Fruit fly (Drosophila melanogaster): ENCODE results near the gene Blimp-1.
A peak's percentile ranks its signal among the peaks of the same experiment; 100 is the strongest.

The Blimp-1 gene

dm6 chr3L:5630608-5631080, at the start of gene Blimp-1:
TSS of gene Blimp-1 (plus strand) at chr3L:5630983.
- TF ChIP-seq CG8478 (optimal IDR thresholded peaks at IDR 0.05) = no peak
- no peak for TF ChIP-seq CTCF (optimal IDR thresholded peaks at IDR 0.05)

DNA sequence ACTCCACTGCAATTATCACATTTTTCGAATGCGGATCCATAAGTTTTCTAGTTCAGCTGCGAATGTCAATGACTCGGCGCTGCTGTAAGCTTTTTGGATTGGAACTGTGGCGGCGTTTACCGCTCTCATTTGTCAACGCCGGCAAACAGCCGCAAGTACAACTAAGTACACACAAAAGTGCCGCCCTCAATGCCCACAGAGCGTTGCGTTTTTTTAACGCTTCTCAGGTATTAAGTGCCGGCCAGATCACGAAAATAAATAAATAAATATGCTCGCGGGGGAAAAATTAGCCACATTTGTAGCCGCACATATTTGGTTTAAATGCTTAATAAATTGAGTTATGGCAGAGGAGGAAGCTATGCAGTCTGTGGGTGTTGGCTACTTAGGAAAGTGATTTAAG, 49.2 kb upstream of the Blimp-1 start:
- no peak for TF ChIP-seq CG8478 (optimal IDR thresholded peaks at IDR 0.05)

- peak in 1 of 2 experiments; percentile 56 for TF ChIP-seq CTCF (optimal IDR thresholded peaks at IDR 0.05)
- no peak for TF ChIP-seq CG8478 (optimal IDR thresholded peaks at IDR 0.05)
Observed at dm6 chr3L:5583295-5583707, 47.5 kb upstream of the Blimp-1 start.

DNA sequence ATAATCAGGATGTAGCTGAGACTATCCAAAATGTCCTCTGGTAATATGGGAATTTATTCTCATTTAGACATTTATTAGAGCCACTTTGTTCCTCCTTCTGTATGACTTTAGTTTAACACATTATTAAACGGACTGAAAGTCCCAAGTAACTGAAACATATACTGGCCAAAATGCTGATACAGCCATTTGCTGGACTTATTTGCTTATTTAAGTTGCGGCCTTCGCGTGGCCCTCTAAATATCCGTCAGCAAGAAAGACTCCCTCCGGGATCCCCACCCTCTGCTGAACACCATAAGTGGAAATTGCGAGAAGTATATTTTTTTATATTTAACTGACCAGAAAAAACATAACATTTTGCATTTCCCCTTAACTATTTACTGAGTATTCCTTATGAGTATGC, 38.3 kb upstream of the Blimp-1 start, which contains the start of gene spo:
Gene spo, minus strand, starts transcription at position 135 of the 400 bp plus-strand sequence.
- TF ChIP-seq CTCF (optimal IDR thresholded peaks at IDR 0.05) (no peak), CG8478 (optimal IDR thresholded peaks at IDR 0.05) (no peak)

dm6 chr3L:5594163-5594715, 36.5 kb upstream of the Blimp-1 start:
- TF ChIP-seq CTCF (optimal IDR thresholded peaks at IDR 0.05) (no peak), CG8478 (optimal IDR thresholded peaks at IDR 0.05) (no peak)

dm6 chr3L:5594853-5595593, 35.8 kb upstream of the Blimp-1 start, which contains the start of the genes Alp10 and Alp9:
TSS of gene Alp10 (minus strand) at chr3L:5595272.
TSS of gene Alp9 (plus strand) at chr3L:5595542.
- TF ChIP-seq CTCF (optimal IDR thresholded peaks at IDR 0.05) = no peak
- no peak for TF ChIP-seq CG8478 (optimal IDR thresholded peaks at IDR 0.05)

DNA sequence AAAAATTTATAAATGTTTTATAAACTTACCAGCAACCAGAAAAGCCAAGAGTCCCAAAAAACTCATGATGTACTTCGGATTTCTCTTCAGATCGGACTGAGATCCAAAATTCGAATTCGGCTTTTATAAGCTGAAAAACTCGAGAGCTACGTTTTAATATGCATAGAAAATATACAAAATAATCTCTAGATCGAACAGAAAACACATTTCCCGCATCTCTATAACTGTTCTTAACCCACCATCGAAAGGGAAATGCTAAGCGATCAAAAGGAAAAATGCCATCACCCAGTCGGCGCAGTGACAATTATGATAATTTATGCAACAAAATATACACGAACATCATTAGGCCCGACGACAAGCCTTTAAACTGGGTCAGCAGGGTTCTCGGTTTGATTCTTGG, 31.2 kb upstream of the Blimp-1 start, which contains the start of gene CG10591:
Gene CG10591, minus strand, starts transcription at position 101 of the 400 bp plus-strand sequence.
- TF ChIP-seq CTCF (optimal IDR thresholded peaks at IDR 0.05) (no peak), CG8478 (optimal IDR thresholded peaks at IDR 0.05) (no peak)

- peak in 1 of 2 experiments; percentile 9 for TF ChIP-seq CTCF (optimal IDR thresholded peaks at IDR 0.05)
- no peak for TF ChIP-seq CG8478 (optimal IDR thresholded peaks at IDR 0.05)
Observed at dm6 chr3L:5603860-5604415, 26.8 kb upstream of the Blimp-1 start, which contains the start of gene TM9SF3. TSS of gene TM9SF3 (minus strand) at chr3L:5603979.

DNA sequence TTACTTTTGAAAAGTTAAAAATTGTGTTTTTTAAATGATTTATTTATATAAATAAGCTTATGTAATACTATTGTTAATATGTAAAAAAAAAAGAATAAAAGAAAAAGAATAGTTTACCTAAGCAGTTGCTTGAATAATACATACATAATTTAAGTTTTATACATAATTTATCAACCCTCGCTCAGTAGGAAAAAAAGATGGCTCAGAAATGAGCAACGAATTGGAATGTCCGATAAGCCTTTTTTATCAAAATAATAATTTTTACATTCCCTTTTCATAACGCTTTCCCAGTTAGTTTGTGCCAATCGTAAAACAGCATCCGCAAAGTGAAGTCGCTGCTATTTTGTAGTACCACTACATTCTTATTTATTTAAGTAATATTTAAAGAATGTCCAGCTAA, 26.3 kb upstream of the Blimp-1 start, which contains the start of gene mthl2:
Gene mthl2, plus strand, starts transcription at position 301 of the 400 bp plus-strand sequence.
- no peak for TF ChIP-seq CTCF (optimal IDR thresholded peaks at IDR 0.05)
- no peak for TF ChIP-seq CG8478 (optimal IDR thresholded peaks at IDR 0.05)

- TF ChIP-seq CG8478 (optimal IDR thresholded peaks at IDR 0.05) (no peak), CTCF (optimal IDR thresholded peaks at IDR 0.05) (peak; percentile 83 to 91)
Observed at dm6 chr3L:5608128-5608527, 22.7 kb upstream of the Blimp-1 start, which contains the start of gene Eaf6. TSS of gene Eaf6 (minus strand) at chr3L:5608300.

dm6 chr3L:5608786-5609370, 21.9 kb upstream of the Blimp-1 start:
- TF ChIP-seq CTCF (optimal IDR thresholded peaks at IDR 0.05) (no peak), CG8478 (optimal IDR thresholded peaks at IDR 0.05) (no peak)

DNA sequence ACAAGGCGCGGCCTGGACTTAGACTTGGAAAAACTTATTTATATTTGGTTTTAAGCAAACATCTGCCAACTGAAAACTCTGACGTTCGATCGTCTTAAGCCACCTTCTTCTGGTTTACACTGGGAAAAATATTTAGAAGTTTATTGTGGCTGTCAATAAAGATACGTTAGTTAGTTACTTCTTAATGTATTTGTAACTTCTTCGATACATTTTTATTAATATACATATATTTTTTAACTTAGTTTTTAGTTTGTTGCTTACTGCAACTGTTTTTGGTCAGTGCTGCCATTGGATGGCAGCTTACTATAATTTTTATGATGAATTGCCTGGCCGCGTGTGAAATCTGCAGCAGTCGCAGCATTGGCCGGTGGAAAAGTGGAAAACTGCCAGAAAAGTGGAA, 21.3 kb upstream of the Blimp-1 start:
- TF ChIP-seq CG8478 (optimal IDR thresholded peaks at IDR 0.05) = no peak

DNA sequence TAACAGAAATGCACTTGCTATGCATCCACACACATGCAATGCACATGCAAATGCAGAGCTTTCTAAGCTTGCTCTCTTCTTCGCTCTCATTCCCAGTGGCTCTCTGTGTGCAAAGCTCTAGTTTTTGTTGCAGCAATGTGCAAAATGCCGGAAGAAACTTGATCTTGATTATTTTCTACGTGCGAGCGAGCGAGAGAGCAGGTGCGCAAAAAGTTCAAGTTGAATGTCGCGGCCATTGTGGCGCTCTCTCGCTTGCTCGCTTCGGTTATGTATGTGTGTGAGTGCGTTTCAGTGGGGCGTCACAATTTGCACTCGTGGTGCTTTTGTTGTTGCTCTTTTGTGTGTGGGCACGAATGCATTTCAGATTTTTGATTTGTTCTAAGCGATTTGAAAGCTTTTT, 20.2 kb upstream of the Blimp-1 start:
- TF ChIP-seq CG8478 (optimal IDR thresholded peaks at IDR 0.05) (no peak), CTCF (optimal IDR thresholded peaks at IDR 0.05) (no peak)

DNA sequence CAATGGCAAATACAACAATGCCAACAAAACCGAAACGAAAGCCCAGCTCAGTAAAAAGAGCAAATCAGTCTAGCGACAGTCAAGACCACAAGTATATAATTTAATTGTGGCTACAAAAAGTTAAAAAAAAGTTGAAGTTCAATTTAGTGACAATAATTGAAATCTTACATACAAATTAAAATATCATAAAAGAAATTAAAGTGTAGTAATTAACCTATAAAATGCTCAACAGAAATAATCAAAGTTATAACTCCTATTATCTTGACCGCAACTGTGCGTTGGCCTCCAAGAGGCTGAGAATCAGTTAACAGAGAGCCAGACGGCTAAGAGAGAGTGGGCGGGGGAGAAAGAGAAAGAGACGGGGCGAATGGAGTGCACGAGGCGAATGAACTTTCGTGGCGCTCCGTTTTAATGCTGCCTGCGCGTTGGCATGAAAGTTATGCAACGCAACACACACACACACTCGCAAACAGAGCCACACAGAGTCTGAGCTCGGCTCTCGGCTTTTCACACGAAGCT, 19.0 kb upstream of the Blimp-1 start:
- TF ChIP-seq CG8478 (optimal IDR thresholded peaks at IDR 0.05) = no peak
- TF ChIP-seq CTCF (optimal IDR thresholded peaks at IDR 0.05) = no peak

DNA sequence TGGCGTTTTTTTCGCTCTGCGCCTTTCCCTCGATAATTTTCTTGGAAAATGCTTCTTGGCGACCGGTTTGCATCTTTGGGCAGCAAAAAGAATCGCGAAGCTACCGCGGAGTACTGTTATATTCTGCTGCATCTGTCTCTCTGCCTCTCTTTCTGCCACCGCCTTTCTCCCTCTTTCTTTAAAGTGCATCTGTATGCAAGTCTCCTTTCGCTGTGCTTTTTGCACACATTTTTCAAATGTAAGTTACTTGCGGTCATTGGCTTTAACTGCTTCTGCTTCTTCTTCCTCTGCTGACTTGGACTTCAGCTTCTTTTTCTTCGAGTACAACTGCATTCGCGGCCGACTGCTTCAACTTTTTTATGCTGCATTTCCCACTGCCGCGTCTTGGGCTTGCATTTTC, 15.0 kb upstream of the Blimp-1 start:
- no peak for TF ChIP-seq CG8478 (optimal IDR thresholded peaks at IDR 0.05)
- no peak for TF ChIP-seq CTCF (optimal IDR thresholded peaks at IDR 0.05)
